Fruit fly (Drosophila melanogaster) whole organism, embryonic: ENCODE results near the gene CG16710.

Experiments
- ATbp ChIP-seq: fragments of 200-800 bp; sonication (Bioruptor generic); optimal IDR thresholded peaks from 2 replicates; lab custom pipeline; 2017; ENCODE audit warnings: missing biosample characterization, mild to moderate bottlenecking, missing genetic modification characterization, missing genetic modification reagents
- Bdp1 ChIP-seq: fragments of 200-800 bp; sonication (Bioruptor generic); optimal IDR thresholded peaks from 3 replicates; lab custom pipeline; 2016; ENCODE audit warnings: missing biosample characterization, missing genetic modification characterization
- Blimp-1 ChIP-seq: fragments of 200-800 bp; sonication (Bioruptor generic); optimal IDR thresholded peaks from 3 replicates; lab custom pipeline; 2018; ENCODE audit warnings: missing biosample characterization, missing genetic modification characterization, mild to moderate bottlenecking, moderate library complexity, missing genetic modification reagents
- Bteb2 ChIP-seq: fragments of 200-800 bp; sonication (Bioruptor generic); optimal IDR thresholded peaks from 2 replicates; lab custom pipeline; 2016; ENCODE audit warnings: missing biosample characterization, missing genetic modification characterization
- CG11456 ChIP-seq: fragments of 200-800 bp; sonication (Bioruptor generic); IDR thresholded peaks from 3 replicates; pipeline ENCODE4 v1.3.6; 2022; ENCODE audit warnings: missing biosample characterization, missing genetic modification characterization
- CG11560 ChIP-seq: fragments of 200-800 bp; sonication (Bioruptor generic); IDR thresholded peaks from 3 replicates; pipeline ENCODE4 v1.3.6; 2022; ENCODE audit warnings: missing biosample characterization, missing genetic modification characterization
- CG12155 ChIP-seq: fragments of 200-800 bp; sonication (Bioruptor generic); optimal IDR thresholded peaks from 3 replicates; lab custom pipeline; 2016; ENCODE audit warnings: missing biosample characterization, missing genetic modification characterization
- CG12299 ChIP-seq: fragments of 200-800 bp; sonication (Bioruptor generic); optimal IDR thresholded peaks from 2 replicates; lab custom pipeline; 2018; ENCODE audit warnings: missing biosample characterization, mild to moderate bottlenecking, missing genetic modification characterization
- CG12744 ChIP-seq: fragments of 200-800 bp; sonication (Bioruptor generic); optimal IDR thresholded peaks from 2 replicates; lab custom pipeline; 2016; ENCODE audit warnings: missing biosample characterization, missing genetic modification characterization
- CG13123 ChIP-seq: fragments of 200-800 bp; sonication (Bioruptor generic); optimal IDR thresholded peaks from 2 replicates; lab custom pipeline; 2016; ENCODE audit warnings: missing biosample characterization, missing genetic modification characterization
- CG14710 ChIP-seq: fragments of 200-800 bp; sonication (Bioruptor generic); optimal IDR thresholded peaks from 3 replicates; lab custom pipeline; 2019; ENCODE audit warnings: missing biosample characterization, mild to moderate bottlenecking, missing genetic modification characterization, moderate library complexity
- CG14860 ChIP-seq: fragments of 200-800 bp; sonication (Bioruptor generic); IDR thresholded peaks from 3 replicates; pipeline ENCODE4 v1.3.6; 2022; ENCODE audit warnings: missing biosample characterization, missing genetic modification characterization; ENCODE audit not compliant: partially characterized antibody
- CG16779 ChIP-seq: fragments of 200-800 bp; sonication (Bioruptor generic); IDR thresholded peaks from 2 replicates; pipeline ENCODE4 v1.3.6; 2022; ENCODE audit warnings: missing biosample characterization, missing genetic modification characterization
- CG17385 ChIP-seq: fragments of 200-800 bp; sonication (Bioruptor generic); optimal IDR thresholded peaks from 3 replicates; lab custom pipeline; 2018; ENCODE audit warnings: missing biosample characterization, mild to moderate bottlenecking, missing genetic modification characterization
- CG1792 ChIP-seq: fragments of 200-800 bp; sonication (Bioruptor generic); optimal IDR thresholded peaks from 2 replicates; lab custom pipeline; 2016; ENCODE audit warnings: missing biosample characterization, missing genetic modification characterization
- CG18764 ChIP-seq: fragments of 200-800 bp; sonication (Bioruptor generic); optimal IDR thresholded peaks from 3 replicates; lab custom pipeline; 2016; ENCODE audit warnings: missing biosample characterization, missing genetic modification characterization
- CG32532 ChIP-seq: fragments of 200-800 bp; sonication (Bioruptor generic); IDR thresholded peaks from 2 replicates; pipeline ENCODE4 v1.3.6; 2022; ENCODE audit warnings: missing biosample characterization, missing genetic modification characterization
- CG33213 ChIP-seq: fragments of 200-800 bp; sonication (Bioruptor generic); optimal IDR thresholded peaks from 3 replicates; lab custom pipeline; 2016; ENCODE audit warnings: missing biosample characterization, missing genetic modification characterization
- CG33557 ChIP-seq: fragments of 200-800 bp; sonication (Bioruptor generic); optimal IDR thresholded peaks from 2 replicates; lab custom pipeline; 2019; ENCODE audit warnings: missing biosample characterization, mild to moderate bottlenecking, missing genetic modification characterization, moderate library complexity
- CG4328 ChIP-seq: fragments of 200-800 bp; sonication (Bioruptor generic); optimal IDR thresholded peaks from 3 replicates; lab custom pipeline; 2017; ENCODE audit warnings: missing biosample characterization, missing genetic modification reagents, missing genetic modification characterization
- CG8388 ChIP-seq: fragments of 200-800 bp; sonication (Bioruptor generic); optimal IDR thresholded peaks from 2 replicates; lab custom pipeline; 2019; ENCODE audit warnings: missing biosample characterization, mild to moderate bottlenecking, missing genetic modification characterization, moderate library complexity
- CG8944 ChIP-seq: fragments of 200-800 bp; sonication (Bioruptor generic); optimal IDR thresholded peaks from 3 replicates; lab custom pipeline; 2016; ENCODE audit warnings: missing biosample characterization, missing genetic modification characterization
- CTCF ChIP-seq: fragments of 200-800 bp; sonication (Bioruptor generic); optimal IDR thresholded peaks from 2 replicates; lab custom pipeline; 2017; ENCODE audit warnings: missing biosample characterization, mild to moderate bottlenecking, missing genetic modification characterization, moderate library complexity
- E2f1 ChIP-seq: fragments of 200-800 bp; sonication (Bioruptor generic); IDR thresholded peaks from 2 replicates; pipeline ENCODE4 v1.3.6; 2022; ENCODE audit warnings: missing biosample characterization, missing genetic modification characterization
- Elba2 ChIP-seq: fragments of 200-800 bp; sonication (Bioruptor generic); optimal IDR thresholded peaks from 3 replicates; lab custom pipeline; 2016; ENCODE audit warnings: missing biosample characterization, missing genetic modification characterization
- Ets65A ChIP-seq: fragments of 200-800 bp; sonication (Bioruptor generic); peaks from one replicate; lab custom pipeline; 2016; ENCODE audit warnings: missing biosample characterization, missing genetic modification characterization
- Fer2 ChIP-seq: fragments of 200-800 bp; sonication (Bioruptor generic); optimal IDR thresholded peaks from 2 replicates; lab custom pipeline; 2018; ENCODE audit warnings: missing biosample characterization, mild to moderate bottlenecking, missing genetic modification characterization, moderate library complexity
- H15 ChIP-seq: fragments of 200-800 bp; sonication (Bioruptor generic); IDR thresholded peaks from 3 replicates; pipeline ENCODE4 v1.3.6; 2022; ENCODE audit warnings: missing biosample characterization, missing genetic modification characterization
- H2.0 ChIP-seq: fragments of 200-800 bp; sonication (Bioruptor generic); IDR thresholded peaks from 2 replicates; pipeline ENCODE4 v1.3.6; 2022; ENCODE audit warnings: missing biosample characterization, missing genetic modification characterization
- Hmr ChIP-seq: fragments of 200-800 bp; sonication (Bioruptor generic); optimal IDR thresholded peaks from 3 replicates; lab custom pipeline; 2017; ENCODE audit warnings: mild to moderate bottlenecking, missing biosample characterization, missing genetic modification reagents, missing genetic modification characterization
- Med ChIP-seq: fragments of 200-800 bp; sonication (Bioruptor generic); peaks from one replicate; lab custom pipeline; 2016; ENCODE audit warnings: missing biosample characterization, missing genetic modification characterization, mild to moderate bottlenecking, inconsistent platforms, moderate library complexity
- Neu2 ChIP-seq: fragments of 200-800 bp; sonication (Bioruptor generic); optimal IDR thresholded peaks from 3 replicates; lab custom pipeline; 2016; ENCODE audit warnings: missing biosample characterization, missing genetic modification characterization, borderline replicate concordance
- Scr ChIP-seq: fragments of 200-800 bp; sonication (Bioruptor generic); IDR thresholded peaks from 2 replicates; pipeline ENCODE4 v1.3.6; 2022; ENCODE audit warnings: missing biosample characterization, missing genetic modification characterization; ENCODE audit not compliant: partially characterized antibody
- Stat92E ChIP-seq, 3 experiments: fragments of >200 bp in 2 of 3; fragments of 200-800 bp in 1 of 3; sonication (Bioruptor generic) in 1 of 3; optimal IDR thresholded peaks; 2 replicates each; lab custom pipeline; 2017 to 2019; ENCODE audit warnings: missing biosample characterization in 3 of 3, missing genetic modification characterization in 3 of 3, mild to moderate bottlenecking in 1 of 3, moderate library complexity in 1 of 3
- bsh ChIP-seq, 2 experiments: fragments of 200-800 bp; sonication (Bioruptor generic); optimal IDR thresholded peaks; 2 replicates each; lab custom pipeline; 2017 to 2018; ENCODE audit warnings: mild to moderate bottlenecking in 2 of 2, missing biosample characterization in 2 of 2, missing genetic modification characterization in 2 of 2, moderate library complexity in 1 of 2
- ewg ChIP-seq: fragments of 200-800 bp; sonication (Bioruptor generic); optimal IDR thresholded peaks from 3 replicates; lab custom pipeline; 2017; ENCODE audit warnings: mild to moderate bottlenecking, missing biosample characterization, missing genetic modification reagents, missing genetic modification characterization
- ftz-f1 ChIP-seq: fragments of 200-800 bp; sonication (Bioruptor generic); optimal IDR thresholded peaks from 2 replicates; lab custom pipeline; 2016; ENCODE audit warnings: missing biosample characterization, missing genetic modification characterization
- gem ChIP-seq: fragments of 200-800 bp; sonication (Bioruptor generic); optimal IDR thresholded peaks from 2 replicates; lab custom pipeline; 2019; ENCODE audit warnings: missing biosample characterization, mild to moderate bottlenecking, missing genetic modification characterization, moderate library complexity
- grau ChIP-seq: fragments of 200-800 bp; optimal IDR thresholded peaks from 3 replicates; lab custom pipeline; 2019; ENCODE audit warnings: missing biosample characterization, mild to moderate bottlenecking, missing genetic modification characterization, moderate library complexity
- insv ChIP-seq, 2 experiments: fragments of 200-800 bp; sonication (Bioruptor generic); optimal IDR thresholded peaks; 3 replicates each; lab custom pipeline; 2016 to 2018; ENCODE audit warnings: missing biosample characterization in 2 of 2, missing genetic modification characterization in 2 of 2
- inv ChIP-seq: fragments of 200-800 bp; sonication (Bioruptor generic); IDR thresholded peaks from 2 replicates; pipeline ENCODE4 v1.3.6; 2022; ENCODE audit warnings: missing biosample characterization, missing genetic modification characterization; ENCODE audit not compliant: partially characterized antibody
- nerfin-1 ChIP-seq: fragments of 200-800 bp; sonication (Bioruptor generic); optimal IDR thresholded peaks from 3 replicates; lab custom pipeline; 2019; ENCODE audit warnings: missing biosample characterization, mild to moderate bottlenecking, missing genetic modification characterization, moderate library complexity
- nmo ChIP-seq: fragments of 200-800 bp; sonication (Bioruptor generic); optimal IDR thresholded peaks from 2 replicates; lab custom pipeline; 2018; ENCODE audit warnings: missing biosample characterization, mild to moderate bottlenecking, missing genetic modification characterization, moderate library complexity
- org-1 ChIP-seq: fragments of 200-800 bp; sonication (Bioruptor generic); optimal IDR thresholded peaks from 2 replicates; lab custom pipeline; 2017; ENCODE audit warnings: missing biosample characterization, missing genetic modification characterization
- prd ChIP-seq, 3 experiments: fragments of >200 bp in 2 of 3; fragments of 200-800 bp in 1 of 3; sonication (Bioruptor generic) in 1 of 3; optimal IDR thresholded peaks in 2 of 3; IDR thresholded peaks in 1 of 3; 2 replicates in 2 of 3; 3 replicates in 1 of 3; pipeline versions ENCODE4 v1.3.6 to Lab custom; 2017 to 2022; ENCODE audit warnings: missing biosample characterization in 1 of 3, missing genetic modification characterization in 1 of 3
- ro ChIP-seq: fragments of 200-800 bp; sonication (Bioruptor generic); IDR thresholded peaks from 2 replicates; pipeline ENCODE4 v1.3.6; 2022; ENCODE audit warnings: missing biosample characterization, missing genetic modification characterization
- scrt ChIP-seq: fragments of 200-800 bp; sonication (Bioruptor generic); optimal IDR thresholded peaks from 2 replicates; lab custom pipeline; 2018; ENCODE audit warnings: missing biosample characterization, mild to moderate bottlenecking, missing genetic modification characterization, moderate library complexity
- stc ChIP-seq: fragments of 200-800 bp; sonication (Bioruptor generic); IDR thresholded peaks from 2 replicates; pipeline ENCODE4 v1.3.6; 2022; ENCODE audit warnings: missing biosample characterization, missing genetic modification characterization
- vvl ChIP-seq: fragments of 200-800 bp; sonication (Bioruptor generic); IDR thresholded peaks from 2 replicates; pipeline ENCODE4 v1.3.6; 2022; ENCODE audit warnings: missing biosample characterization, missing genetic modification characterization

Gene CG16710

DNA sequence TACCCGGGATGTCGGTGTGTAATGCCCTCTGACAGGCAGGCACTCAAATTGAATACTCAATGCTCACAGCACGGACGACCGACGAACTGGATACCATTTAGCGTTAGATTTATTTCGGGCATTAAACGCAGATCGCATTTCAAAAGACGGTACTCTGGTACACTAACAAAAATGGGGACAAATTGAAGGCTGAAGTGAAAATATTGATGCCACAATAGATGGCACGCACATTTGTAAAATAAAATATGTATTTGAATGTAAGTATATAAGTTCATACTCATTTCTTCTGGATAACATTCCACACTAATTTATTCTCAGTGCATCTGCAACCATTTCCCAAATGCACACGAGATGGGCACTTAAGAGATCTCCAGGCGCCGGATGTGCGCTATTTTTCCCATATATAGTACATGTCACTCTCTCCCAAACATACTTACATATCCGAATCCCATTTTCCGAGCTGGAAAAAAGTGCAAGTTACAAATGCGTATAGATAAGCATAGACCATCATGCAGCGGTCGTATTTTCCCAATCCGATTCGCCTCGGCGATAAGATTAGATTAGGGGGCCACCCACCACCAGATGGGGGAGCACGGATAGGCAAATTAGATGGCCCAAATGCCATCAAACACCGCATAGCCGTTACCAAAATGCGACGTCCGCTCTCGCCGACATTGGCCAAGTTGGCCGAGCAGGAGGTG is 27.4 kb downstream of the CG16710 start, which contains the start of gene CG10301 (continued):
- TF ChIP-seq H2.0 (GFP tag; lab: Robert Waterston, UW): peak; percentile 56; the same call in 1 of the 2 replicates
- no peak for TF ChIP-seq insv (GFP tag; optimal IDR thresholded peaks at IDR 0.05; lab: Kevin White, UChicago)
- no peak for TF ChIP-seq CG12744 (GFP tag; lab: Kevin White, UChicago)
- TF ChIP-seq CG1792: no peak
- no peak for TF ChIP-seq ro
- TF ChIP-seq ATbp (GFP tag; lab: Kevin White, UChicago): peak; percentile 56
- peak; percentile 76 for TF ChIP-seq nmo (GFP tag; lab: Kevin White, UChicago)
- no peak for TF ChIP-seq CG32532 (GFP tag; lab: Robert Waterston, UW)
- TF ChIP-seq Bdp1 (GFP tag; lab: Kevin White, UChicago): no peak
- TF ChIP-seq CG16779 (GFP tag; lab: Robert Waterston, UW): no peak
- no peak for TF ChIP-seq Fer2
- peak; percentile 76 for TF ChIP-seq gem
- peak; percentile 65 for TF ChIP-seq CG8388 (GFP tag; lab: Kevin White, UChicago)
- no peak for TF ChIP-seq prd (optimal IDR thresholded peaks at IDR 0.05; lab: Kevin White, UChicago)
- peak; percentile 86 for TF ChIP-seq prd (GFP tag; IDR thresholded peaks at IDR 0.05; lab: Robert Waterston, UW)
- TF ChIP-seq CG4328 (GFP tag; lab: Kevin White, UChicago): no peak
- TF ChIP-seq H15: peak; percentile 52; the same call in 1 of the 3 replicates
- peak; percentile 13 for TF ChIP-seq CTCF (GFP tag; lab: Kevin White, UChicago)
- TF ChIP-seq E2f1: peak; percentile 60
- TF ChIP-seq Blimp-1 (GFP tag; lab: Kevin White, UChicago): peak; percentile 67
- TF ChIP-seq CG17385 (GFP tag; lab: Kevin White, UChicago): peak; percentile 45
- TF ChIP-seq Neu2 (GFP tag; lab: Kevin White, UChicago): no peak
- TF ChIP-seq CG13123 (GFP tag; lab: Kevin White, UChicago): no peak
- peak; percentile 47 for TF ChIP-seq CG18764
- peak; percentile 78 for TF ChIP-seq CG14710 (tag; lab: Kevin White, UChicago)
- peak in 1 of 2 experiments; percentile 81 for TF ChIP-seq bsh (GFP tag; optimal IDR thresholded peaks at IDR 0.05; lab: Kevin White, UChicago)
- TF ChIP-seq CG33213 (GFP tag; lab: Kevin White, UChicago): peak; percentile 19
- TF ChIP-seq org-1 (GFP tag; lab: Kevin White, UChicago): peak; percentile 35
- TF ChIP-seq CG12155 (GFP tag; lab: Kevin White, UChicago): no peak
- peak; percentile 77 for TF ChIP-seq Med (GFP tag; lab: Kevin White, UChicago)
- no peak for TF ChIP-seq scrt
- TF ChIP-seq grau (tag; lab: Kevin White, UChicago): peak; percentile 65
- TF ChIP-seq stc (GFP tag; lab: Robert Waterston, UW): no peak
- TF ChIP-seq Elba2 (GFP tag; lab: Kevin White, UChicago): no peak
- TF ChIP-seq CG8944 (GFP tag; lab: Kevin White, UChicago): peak; percentile 22
- peak; percentile 71 for TF ChIP-seq vvl (GFP tag; lab: Robert Waterston, UW)
- TF ChIP-seq Hmr (GFP tag; lab: Kevin White, UChicago): no peak
- TF ChIP-seq CG11456 (GFP tag; lab: Robert Waterston, UW): no peak
- no peak for TF ChIP-seq CG12299 (tag; lab: Kevin White, UChicago)
- no peak for TF ChIP-seq CG14860 (GFP tag; lab: Robert Waterston, UW)
- TF ChIP-seq ftz-f1 (GFP tag; lab: Kevin White, UChicago): no peak
- TF ChIP-seq Ets65A (GFP tag; lab: Kevin White, UChicago): peak; percentile 90
- TF ChIP-seq Scr: no peak
- peak; percentile 45 for TF ChIP-seq nerfin-1 (tag; lab: Kevin White, UChicago)
- peak; percentile 61 for TF ChIP-seq CG33557 (GFP tag; lab: Kevin White, UChicago)
- TF ChIP-seq CG11560 (tag; lab: Robert Waterston, UW): no peak
- TF ChIP-seq inv (GFP tag; lab: Robert Waterston, UW): no peak
- TF ChIP-seq Bteb2: no peak
- TF ChIP-seq Stat92E (GFP tag; optimal IDR thresholded peaks at IDR 0.05; lab: Kevin White, UChicago): no peak
- peak; percentile 56 for TF ChIP-seq ewg (GFP tag; lab: Kevin White, UChicago)
